Fruit fly (Drosophila melanogaster) whole organism, embryonic: ENCODE results near the gene CG6937.

Source experiments
- ATbp ChIP-seq: fragments of 200-800 bp; sonication (Bioruptor generic); optimal IDR thresholded peaks from 2 replicates; lab custom pipeline; 2017; ENCODE audit warnings: missing biosample characterization, mild to moderate bottlenecking, missing genetic modification characterization, missing genetic modification reagents
- Ada2b ChIP-seq: fragments of 200-800 bp; sonication (Bioruptor generic); IDR thresholded peaks from 2 replicates; pipeline ENCODE4 v1.3.6; 2022; ENCODE audit warnings: missing biosample characterization, missing genetic modification characterization
- Bdp1 ChIP-seq: fragments of 200-800 bp; sonication (Bioruptor generic); optimal IDR thresholded peaks from 3 replicates; lab custom pipeline; 2016; ENCODE audit warnings: missing biosample characterization, missing genetic modification characterization
- Bgb ChIP-seq: fragments of 200-800 bp; sonication (Bioruptor generic); IDR thresholded peaks from 2 replicates; pipeline ENCODE4 v1.3.6; 2022; ENCODE audit warnings: missing biosample characterization, missing genetic modification characterization; ENCODE audit not compliant: partially characterized antibody
- CG10565 ChIP-seq: fragments of 200-800 bp; sonication (Bioruptor generic); optimal IDR thresholded peaks from 3 replicates; lab custom pipeline; 2016; ENCODE audit warnings: missing biosample characterization, mild to moderate bottlenecking, missing genetic modification characterization
- CG12236 ChIP-seq: fragments of 200-800 bp; sonication (Bioruptor generic); optimal IDR thresholded peaks from 2 replicates; lab custom pipeline; 2016; ENCODE audit warnings: missing biosample characterization, missing genetic modification characterization
- CG12299 ChIP-seq: fragments of 200-800 bp; sonication (Bioruptor generic); optimal IDR thresholded peaks from 2 replicates; lab custom pipeline; 2018; ENCODE audit warnings: missing biosample characterization, mild to moderate bottlenecking, missing genetic modification characterization
- CG14860 ChIP-seq: fragments of 200-800 bp; sonication (Bioruptor generic); IDR thresholded peaks from 3 replicates; pipeline ENCODE4 v1.3.6; 2022; ENCODE audit warnings: missing biosample characterization, missing genetic modification characterization; ENCODE audit not compliant: partially characterized antibody
- CG15011 ChIP-seq: fragments of 200-800 bp; sonication (Bioruptor generic); optimal IDR thresholded peaks from 3 replicates; lab custom pipeline; 2018; ENCODE audit warnings: missing biosample characterization, mild to moderate bottlenecking, missing genetic modification characterization
- CG18262 ChIP-seq: fragments of 200-800 bp; optimal IDR thresholded peaks from 3 replicates; lab custom pipeline; 2019; ENCODE audit warnings: missing biosample characterization, mild to moderate bottlenecking, missing genetic modification characterization, moderate library complexity
- CG1832 ChIP-seq: fragments of 200-800 bp; sonication (Bioruptor generic); optimal IDR thresholded peaks from 2 replicates; lab custom pipeline; 2017; ENCODE audit warnings: missing biosample characterization, mild to moderate bottlenecking, missing genetic modification characterization, inconsistent platforms
- CG18599 ChIP-seq: fragments of 200-800 bp; sonication (Bioruptor generic); optimal IDR thresholded peaks from 3 replicates; lab custom pipeline; 2017; ENCODE audit warnings: missing biosample characterization, missing genetic modification characterization, mild to moderate bottlenecking, moderate library complexity, missing genetic modification reagents
- CG3065 ChIP-seq: fragments of 200-800 bp; sonication (Bioruptor generic); optimal IDR thresholded peaks from 2 replicates; lab custom pipeline; 2016; ENCODE audit warnings: missing biosample characterization, missing genetic modification characterization
- CG31441 ChIP-seq: fragments of 200-800 bp; sonication (Bioruptor generic); IDR thresholded peaks from 2 replicates; pipeline ENCODE4 v1.3.6; 2022; ENCODE audit warnings: missing biosample characterization, missing genetic modification characterization
- CG34422 ChIP-seq: fragments of 200-800 bp; sonication (Bioruptor generic); IDR thresholded peaks from 3 replicates; pipeline ENCODE4 v1.3.6; 2022; ENCODE audit warnings: missing biosample characterization, missing genetic modification characterization
- CG4424 ChIP-seq: fragments of 200-800 bp; sonication (Bioruptor generic); optimal IDR thresholded peaks from 3 replicates; lab custom pipeline; 2016; ENCODE audit warnings: missing biosample characterization, missing genetic modification characterization
- CG4854 ChIP-seq: fragments of 200-800 bp; sonication (Bioruptor generic); optimal IDR thresholded peaks from 2 replicates; lab custom pipeline; 2016; ENCODE audit warnings: missing biosample characterization, missing genetic modification characterization, inconsistent platforms
- CG6654 ChIP-seq: fragments of 200-800 bp; sonication (Bioruptor generic); optimal IDR thresholded peaks from 2 replicates; lab custom pipeline; 2017; ENCODE audit warnings: missing biosample characterization, mild to moderate bottlenecking, missing genetic modification characterization
- CG6765 ChIP-seq: fragments of 200-800 bp; sonication (Bioruptor generic); optimal IDR thresholded peaks from 3 replicates; lab custom pipeline; 2017; ENCODE audit warnings: missing biosample characterization, mild to moderate bottlenecking, missing genetic modification characterization
- CG7372 ChIP-seq: fragments of 200-800 bp; sonication (Bioruptor generic); IDR thresholded peaks from 2 replicates; pipeline ENCODE4 v1.3.6; 2022; ENCODE audit warnings: missing biosample characterization, missing genetic modification characterization
- CG7786 ChIP-seq: fragments of 200-800 bp; sonication (Bioruptor generic); optimal IDR thresholded peaks from 2 replicates; lab custom pipeline; 2016; ENCODE audit warnings: missing biosample characterization, missing genetic modification characterization
- CG9215 ChIP-seq: fragments of 200-800 bp; sonication (Bioruptor generic); IDR thresholded peaks from 2 replicates; pipeline ENCODE4 v1.3.6; 2022; ENCODE audit warnings: missing biosample characterization, missing genetic modification characterization
- CTCF ChIP-seq: fragments of 200-800 bp; sonication (Bioruptor generic); optimal IDR thresholded peaks from 2 replicates; lab custom pipeline; 2017; ENCODE audit warnings: missing biosample characterization, mild to moderate bottlenecking, missing genetic modification characterization, moderate library complexity
- CkIIα-i1 ChIP-seq: fragments of 200-800 bp; sonication (Bioruptor generic); IDR thresholded peaks from 2 replicates; pipeline ENCODE4 v1.3.6; 2022; ENCODE audit warnings: missing biosample characterization, missing genetic modification characterization
- Doc3 ChIP-seq: fragments of 200-800 bp; sonication (Bioruptor generic); IDR thresholded peaks from 3 replicates; pipeline ENCODE4 v1.3.6; 2022; ENCODE audit warnings: missing biosample characterization, missing genetic modification characterization; ENCODE audit not compliant: partially characterized antibody
- Dref ChIP-seq: fragments of 200-800 bp; sonication (Bioruptor generic); IDR thresholded peaks from 2 replicates; pipeline ENCODE4 v1.3.6; 2022; ENCODE audit warnings: missing biosample characterization, missing genetic modification characterization
- HmgZ ChIP-seq: fragments of 200-800 bp; sonication (Bioruptor generic); optimal IDR thresholded peaks from 2 replicates; lab custom pipeline; 2018; ENCODE audit warnings: missing biosample characterization, mild to moderate bottlenecking, missing genetic modification characterization
- Jarid2 ChIP-seq: fragments of 200-800 bp; sonication (Bioruptor generic); optimal IDR thresholded peaks from 3 replicates; lab custom pipeline; 2017; ENCODE audit warnings: mild to moderate bottlenecking, missing biosample characterization, missing genetic modification reagents, missing genetic modification characterization
- MTF-1 ChIP-seq: fragments of 200-800 bp; sonication (Bioruptor generic); optimal IDR thresholded peaks from 2 replicates; lab custom pipeline; 2018; ENCODE audit warnings: missing biosample characterization, mild to moderate bottlenecking, missing genetic modification characterization, borderline replicate concordance
- Opbp ChIP-seq: fragments of 200-800 bp; sonication (Bioruptor generic); IDR thresholded peaks from 3 replicates; pipeline ENCODE4 v1.3.6; 2022; ENCODE audit warnings: missing biosample characterization, missing genetic modification characterization; ENCODE audit not compliant: partially characterized antibody
- Trl ChIP-seq, 3 experiments: fragments of >200 bp in 2 of 3; fragments of 200-800 bp in 1 of 3; sonication (Bioruptor generic) in 1 of 3; optimal IDR thresholded peaks; 2 replicates in 1 of 3; 3 replicates in 2 of 3; lab custom pipeline; 2016 to 2017; ENCODE audit warnings: missing biosample characterization in 1 of 3, missing genetic modification characterization in 1 of 3
- amos ChIP-seq: fragments of 200-800 bp; sonication (Bioruptor generic); IDR thresholded peaks from 2 replicates; pipeline ENCODE4 v1.3.6; 2022; ENCODE audit warnings: missing biosample characterization, missing genetic modification characterization; ENCODE audit not compliant: partially characterized antibody
- br ChIP-seq: fragments of >200 bp; optimal IDR thresholded peaks from 2 replicates; lab custom pipeline; 2017
- caup ChIP-seq: fragments of 200-800 bp; sonication (Bioruptor generic); optimal IDR thresholded peaks from 3 replicates; lab custom pipeline; 2017; ENCODE audit warnings: missing biosample characterization, mild to moderate bottlenecking, missing genetic modification characterization, moderate library complexity; ENCODE audit not compliant: severe bottlenecking
- dan ChIP-seq: fragments of 200-800 bp; sonication (Bioruptor generic); IDR thresholded peaks from 2 replicates; pipeline ENCODE4 v1.3.6; 2022; ENCODE audit warnings: missing biosample characterization, missing genetic modification characterization
- ems ChIP-seq: fragments of 200-800 bp; sonication (Bioruptor generic); optimal IDR thresholded peaks from 3 replicates; lab custom pipeline; 2016; ENCODE audit warnings: missing biosample characterization, missing genetic modification characterization
- en ChIP-seq: fragments of 200-800 bp; sonication (Bioruptor generic); optimal IDR thresholded peaks from 2 replicates; lab custom pipeline; 2016; ENCODE audit warnings: missing biosample characterization, missing genetic modification characterization
- gcm2 ChIP-seq: fragments of 200-800 bp; sonication (Bioruptor generic); optimal IDR thresholded peaks from 2 replicates; lab custom pipeline; 2016; ENCODE audit warnings: missing biosample characterization, missing genetic modification characterization
- gsb ChIP-seq: fragments of 200-800 bp; sonication (Bioruptor generic); IDR thresholded peaks from 2 replicates; pipeline ENCODE4 v1.3.6; 2022; ENCODE audit warnings: missing biosample characterization, missing genetic modification characterization
- hth ChIP-seq: fragments of >200 bp; optimal IDR thresholded peaks from 2 replicates; lab custom pipeline; 2017; ENCODE audit warnings: inconsistent platforms
- jumu ChIP-seq: fragments of 200-800 bp; sonication (Bioruptor generic); optimal IDR thresholded peaks from 3 replicates; lab custom pipeline; 2016; ENCODE audit warnings: missing biosample characterization, missing genetic modification characterization
- lab ChIP-seq: fragments of 200-800 bp; sonication (Bioruptor generic); optimal IDR thresholded peaks from 3 replicates; lab custom pipeline; 2017; ENCODE audit warnings: missing biosample characterization, missing genetic modification characterization, mild to moderate bottlenecking, moderate library complexity, missing genetic modification reagents
- nau ChIP-seq: fragments of 200-800 bp; sonication (Bioruptor generic); optimal IDR thresholded peaks from 3 replicates; lab custom pipeline; 2017; ENCODE audit warnings: missing biosample characterization, mild to moderate bottlenecking, missing genetic modification characterization, missing genetic modification reagents
- nerfin-2 ChIP-seq: fragments of 200-800 bp; sonication (Bioruptor generic); IDR thresholded peaks from 2 replicates; pipeline ENCODE4 v1.3.6; 2022; ENCODE audit warnings: missing biosample characterization, missing genetic modification characterization; ENCODE audit not compliant: partially characterized antibody
- pho ChIP-seq: fragments of 200-800 bp; sonication (Bioruptor generic); optimal IDR thresholded peaks from 2 replicates; lab custom pipeline; 2016; ENCODE audit warnings: missing biosample characterization, missing genetic modification characterization
- pnt ChIP-seq: fragments of 200-800 bp; sonication (Bioruptor generic); optimal IDR thresholded peaks from 3 replicates; lab custom pipeline; 2016; ENCODE audit warnings: missing biosample characterization, missing genetic modification characterization
- pum ChIP-seq: fragments of 200-800 bp; sonication (Bioruptor generic); optimal IDR thresholded peaks from 2 replicates; lab custom pipeline; 2016; ENCODE audit warnings: missing biosample characterization, missing genetic modification characterization
- scrt ChIP-seq: fragments of 200-800 bp; sonication (Bioruptor generic); optimal IDR thresholded peaks from 2 replicates; lab custom pipeline; 2018; ENCODE audit warnings: missing biosample characterization, mild to moderate bottlenecking, missing genetic modification characterization, moderate library complexity
- seq ChIP-seq: fragments of 200-800 bp; sonication (Bioruptor generic); IDR thresholded peaks from 2 replicates; pipeline ENCODE4 v1.3.6; 2022; ENCODE audit warnings: missing biosample characterization, missing genetic modification characterization
- sna ChIP-seq: fragments of 200-800 bp; sonication (Bioruptor generic); IDR thresholded peaks from 2 replicates; pipeline ENCODE4 v1.3.6; 2022; ENCODE audit warnings: missing biosample characterization, missing genetic modification characterization; ENCODE audit not compliant: partially characterized antibody
- stc ChIP-seq: fragments of 200-800 bp; sonication (Bioruptor generic); IDR thresholded peaks from 2 replicates; pipeline ENCODE4 v1.3.6; 2022; ENCODE audit warnings: missing biosample characterization, missing genetic modification characterization
- wek ChIP-seq: fragments of 200-800 bp; sonication (Bioruptor generic); optimal IDR thresholded peaks from 3 replicates; lab custom pipeline; 2018; ENCODE audit warnings: missing biosample characterization, mild to moderate bottlenecking, missing genetic modification characterization, moderate library complexity

CG6937 gene

dm6 chr3R:22573590-22573989 lies 11.0 kb upstream of the CG6937 start (continued):
- TF ChIP-seq Opbp (no peak), Bdp1 (GFP tag; lab: Kevin White, UChicago) (no peak), CG15011 (GFP tag; lab: Kevin White, UChicago) (no peak), gcm2 (GFP tag; lab: Kevin White, UChicago) (no peak), Trl (optimal IDR thresholded peaks at IDR 0.05; lab: Kevin White, UChicago) (no peak), Trl (GFP tag; optimal IDR thresholded peaks at IDR 0.05; lab: Kevin White, UChicago) (no peak), CG31441 (GFP tag; lab: Robert Waterston, UW) (no peak), ATbp (GFP tag; lab: Kevin White, UChicago) (peak; percentile 64), Bgb (no peak), CG7372 (GFP tag; lab: Robert Waterston, UW) (no peak), sna (GFP tag; lab: Robert Waterston, UW) (no peak), CTCF (GFP tag; lab: Kevin White, UChicago) (no peak), lab (GFP tag; lab: Kevin White, UChicago) (peak; percentile 51), CG10565 (GFP tag; lab: Kevin White, UChicago) (no peak), Ada2b (GFP tag; lab: Robert Waterston, UW) (no peak), CG18262 (tag; lab: Kevin White, UChicago) (no peak), hth (no peak), dan (GFP tag; lab: Robert Waterston, UW) (no peak), br (no peak), MTF-1 (GFP tag; lab: Kevin White, UChicago) (no peak), caup (no peak), CG18599 (GFP tag; lab: Kevin White, UChicago) (no peak), CG12236 (GFP tag; lab: Kevin White, UChicago) (no peak), HmgZ (no peak), pho (no peak), CG6765 (GFP tag; lab: Kevin White, UChicago) (no peak), gsb (no peak), seq (GFP tag; lab: Robert Waterston, UW) (no peak; the same call in 1 of the 2 replicates), CG3065 (no peak), nerfin-2 (GFP tag; lab: Robert Waterston, UW) (no peak), CG14860 (GFP tag; lab: Robert Waterston, UW) (no peak), CG6654 (no peak), Dref (GFP tag; lab: Robert Waterston, UW) (no peak), CG7786 (no peak), stc (no peak), pum (GFP tag; lab: Kevin White, UChicago) (no peak), wek (GFP tag; lab: Kevin White, UChicago) (peak; percentile 58), ems (GFP tag; lab: Kevin White, UChicago) (no peak), CG4424 (no peak), CG4854 (GFP tag; lab: Kevin White, UChicago) (no peak), CG9215 (GFP tag; lab: Robert Waterston, UW) (no peak), CG34422 (GFP tag; lab: Robert Waterston, UW) (no peak), en (GFP tag; lab: Kevin White, UChicago) (no peak), jumu (no peak), Jarid2 (GFP tag; lab: Kevin White, UChicago) (no peak), Doc3 (GFP tag; lab: Robert Waterston, UW) (no peak), amos (GFP tag; lab: Robert Waterston, UW) (no peak), CkIIα-i1 (GFP tag; lab: Robert Waterston, UW) (no peak), scrt (GFP tag; lab: Kevin White, UChicago) (no peak), CG1832 (GFP tag; lab: Kevin White, UChicago) (no peak), pnt (GFP tag; lab: Kevin White, UChicago) (no peak), nau (peak; percentile 2), CG12299 (tag; lab: Kevin White, UChicago) (no peak)
